Worm (Caenorhabditis elegans): Measurements from ENCODE around the gene spp-28.

The spp-28 gene

ce11 chrIII:4236178-4236577, 46.0 kb upstream of the spp-28 start:
- TF ChIP-seq tbx-2 (tag; optimal IDR thresholded peaks at IDR 0.05): peak; percentile 24
- no peak for TF ChIP-seq tbx-7 (tag; optimal IDR thresholded peaks at IDR 0.05)
- TF ChIP-seq sdc-2 (tag; optimal IDR thresholded peaks at IDR 0.05): no peak
- no peak for TF ChIP-seq Y22D7AL.16 (tag; optimal IDR thresholded peaks at IDR 0.05)
- no peak for TF ChIP-seq unc-86 (tag; optimal IDR thresholded peaks at IDR 0.05)
- TF ChIP-seq ceh-2 (tag; optimal IDR thresholded peaks at IDR 0.05): no peak
- TF ChIP-seq nfya-1 (tag; optimal IDR thresholded peaks at IDR 0.05): no peak
- no peak for TF ChIP-seq C38D4.7 (GFP tag; optimal IDR thresholded peaks at IDR 0.05)

- TF ChIP-seq unc-86 (tag; optimal IDR thresholded peaks at IDR 0.05) (no peak), nfya-1 (tag; optimal IDR thresholded peaks at IDR 0.05) (peak; percentile 88)
Observed at ce11 chrIII:4234642-4235295, 44.6 kb upstream of the spp-28 start.

- no peak for TF ChIP-seq sox-2 (GFP tag; IDR thresholded peaks at IDR 0.05)
- TF ChIP-seq ceh-18 (tag; optimal IDR thresholded peaks at IDR 0.05): no peak
- no peak for TF ChIP-seq elt-2 (tag; optimal IDR thresholded peaks at IDR 0.05)
- no peak for TF ChIP-seq nfya-1 (tag; optimal IDR thresholded peaks at IDR 0.05)
- no peak for TF ChIP-seq sdc-2 (tag; optimal IDR thresholded peaks at IDR 0.05)
- no peak for TF ChIP-seq ceh-45 (GFP tag; IDR thresholded peaks at IDR 0.05)
- TF ChIP-seq syd-9 (tag; optimal IDR thresholded peaks at IDR 0.05): no peak
Observed at ce11 chrIII:4232811-4233269, 42.7 kb upstream of the spp-28 start, which contains the start of gene nhr-20. nhr-20 (minus strand) TSS chrIII:4233219.

ce11 chrIII:4231372-4231771, 41.2 kb upstream of the spp-28 start:
- TF ChIP-seq hlh-13 (GFP tag; optimal IDR thresholded peaks at IDR 0.05) (no peak), C38D4.7 (GFP tag; optimal IDR thresholded peaks at IDR 0.05) (no peak), pqm-1 (tag; optimal IDR thresholded peaks at IDR 0.05) (no peak), zip-5 (tag; optimal IDR thresholded peaks at IDR 0.05) (no peak), odd-2 (tag; optimal IDR thresholded peaks at IDR 0.05) (no peak), pax-1 (tag; optimal IDR thresholded peaks at IDR 0.05) (no peak), ceh-6 (GFP tag; optimal IDR thresholded peaks at IDR 0.05) (no peak), che-1 (tag; optimal IDR thresholded peaks at IDR 0.05) (no peak), elt-4 (tag; optimal IDR thresholded peaks at IDR 0.05) (no peak), pha-2 (tag; optimal IDR thresholded peaks at IDR 0.05) (no peak), ceh-9 (tag; optimal IDR thresholded peaks at IDR 0.05) (no peak), ceh-31 (tag; optimal IDR thresholded peaks at IDR 0.05) (no peak), T23F11.4 (GFP tag; optimal IDR thresholded peaks at IDR 0.05) (no peak), hlh-8 (tag; optimal IDR thresholded peaks at IDR 0.05) (no peak)

- no peak for TF ChIP-seq ref-2 (tag; optimal IDR thresholded peaks at IDR 0.05)
- TF ChIP-seq ahr-1 (tag; optimal IDR thresholded peaks at IDR 0.05): no peak
- TF ChIP-seq nfya-1 (tag; optimal IDR thresholded peaks at IDR 0.05): no peak
- no peak for TF ChIP-seq C08G9.2 (tag; optimal IDR thresholded peaks at IDR 0.05)
- no peak for TF ChIP-seq lim-6 (tag; optimal IDR thresholded peaks at IDR 0.05)
- no peak for TF ChIP-seq hlh-15 (tag; optimal IDR thresholded peaks at IDR 0.05)
- no peak for TF ChIP-seq hlh-6 (tag; optimal IDR thresholded peaks at IDR 0.05)
- no peak for TF ChIP-seq ztf-16 (tag; optimal IDR thresholded peaks at IDR 0.05)
- no peak for TF ChIP-seq hlh-8 (tag; optimal IDR thresholded peaks at IDR 0.05)
- no peak for TF ChIP-seq tbx-2 (tag; optimal IDR thresholded peaks at IDR 0.05)
- TF ChIP-seq nhr-232 (tag; optimal IDR thresholded peaks at IDR 0.05): no peak
- TF ChIP-seq ceh-34 (tag; optimal IDR thresholded peaks at IDR 0.05): no peak
- TF ChIP-seq dmd-4 (tag; optimal IDR thresholded peaks at IDR 0.05; ENCODE audit: borderline replicate concordance): no peak
Observed at ce11 chrIII:4230092-4230491, 40.0 kb upstream of the spp-28 start.
